Fruit fly (Drosophila melanogaster) whole organism, wandering third instar larva: ENCODE data around the gene CG4004.

Experiments used
- CrebA ChIP-seq: fragments of 200-800 bp; sonication (Bioruptor generic); optimal IDR thresholded peaks from 2 replicates; lab custom pipeline; 2016; ENCODE audit warnings: missing biosample characterization, mild to moderate bottlenecking, missing genetic modification characterization, borderline replicate concordance
- Dfd ChIP-seq: fragments of >200 bp; optimal IDR thresholded peaks from 2 replicates; lab custom pipeline; 2017; ENCODE audit warnings: missing biosample characterization, missing genetic modification characterization
- Dif ChIP-seq: fragments of 200-275, 200-300 bp; sonication (Bioruptor generic); optimal IDR thresholded peaks from 2 replicates; lab custom pipeline; 2018; ENCODE audit warnings: missing biosample characterization, missing genetic modification characterization; ENCODE audit not compliant: partially characterized antibody
- OdsH ChIP-seq: fragments of 200-800 bp; sonication (Bioruptor generic); optimal IDR thresholded peaks from 2 replicates; lab custom pipeline; 2016; ENCODE audit warnings: missing biosample characterization, mild to moderate bottlenecking, missing genetic modification characterization
- br ChIP-seq: fragments of 200-800 bp; sonication (Bioruptor generic); optimal IDR thresholded peaks from 2 replicates; lab custom pipeline; 2016; ENCODE audit warnings: missing biosample characterization, missing genetic modification characterization
- brk ChIP-seq: fragments of 200-800 bp; sonication (Bioruptor generic); optimal IDR thresholded peaks from 2 replicates; lab custom pipeline; 2016; ENCODE audit warnings: missing biosample characterization, mild to moderate bottlenecking, missing genetic modification characterization
- h ChIP-seq: fragments of 200-800 bp; sonication (Bioruptor generic); optimal IDR thresholded peaks from 3 replicates; lab custom pipeline; 2016; ENCODE audit warnings: missing biosample characterization, mild to moderate bottlenecking, missing genetic modification characterization
- pan ChIP-seq: fragments of >200 bp; optimal IDR thresholded peaks from 2 replicates; lab custom pipeline; 2017
- psq ChIP-seq: fragments of 200-800 bp; sonication (Bioruptor generic); optimal IDR thresholded peaks from 3 replicates; lab custom pipeline; 2017; ENCODE audit warnings: missing biosample characterization, mild to moderate bottlenecking, missing genetic modification characterization, moderate library complexity
- rgr ChIP-seq: fragments of 200-800 bp; sonication (Bioruptor generic); optimal IDR thresholded peaks from 3 replicates; lab custom pipeline; 2016; ENCODE audit warnings: missing biosample characterization, mild to moderate bottlenecking, missing genetic modification characterization

The CG4004 gene

DNA sequence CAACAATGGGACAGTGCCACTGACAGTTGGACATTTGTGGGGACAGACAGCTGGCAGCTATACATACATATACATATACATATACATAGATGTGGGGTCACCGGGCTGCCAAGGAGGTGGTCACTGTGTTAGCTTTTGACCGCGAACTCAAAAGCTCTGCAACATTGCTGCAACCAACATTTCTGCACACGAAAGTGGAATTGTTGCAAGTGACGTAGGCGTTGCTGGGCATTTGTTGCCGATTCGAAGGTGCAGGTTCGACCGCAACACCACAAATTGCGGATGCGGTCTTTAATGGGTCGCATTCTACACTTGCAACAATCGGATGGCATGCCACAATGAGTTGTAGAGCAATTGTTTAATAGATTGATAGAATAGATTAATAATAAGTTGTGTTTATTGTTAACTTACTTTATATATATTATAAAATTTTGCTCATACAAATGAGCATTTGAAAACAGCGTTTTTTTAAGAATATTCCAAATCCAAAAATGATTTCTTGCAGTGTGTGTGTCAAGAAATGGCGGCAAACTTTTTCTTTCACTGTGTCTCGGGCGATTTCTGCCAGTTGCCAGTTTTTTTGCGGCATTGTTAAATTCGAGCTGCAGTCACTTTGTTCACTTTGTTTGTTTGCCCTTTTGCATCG, 33.9 kb downstream of the CG4004 start:
- TF ChIP-seq Dfd (GFP tag; lab: Kevin White, UChicago) (no peak), OdsH (no peak), br (GFP tag; lab: Kevin White, UChicago) (no peak), Dif (no peak), h (GFP tag; lab: Kevin White, UChicago) (peak; percentile 3), CrebA (GFP tag; lab: Kevin White, UChicago) (no peak), pan (lab: Kevin White, UChicago) (no peak)

DNA sequence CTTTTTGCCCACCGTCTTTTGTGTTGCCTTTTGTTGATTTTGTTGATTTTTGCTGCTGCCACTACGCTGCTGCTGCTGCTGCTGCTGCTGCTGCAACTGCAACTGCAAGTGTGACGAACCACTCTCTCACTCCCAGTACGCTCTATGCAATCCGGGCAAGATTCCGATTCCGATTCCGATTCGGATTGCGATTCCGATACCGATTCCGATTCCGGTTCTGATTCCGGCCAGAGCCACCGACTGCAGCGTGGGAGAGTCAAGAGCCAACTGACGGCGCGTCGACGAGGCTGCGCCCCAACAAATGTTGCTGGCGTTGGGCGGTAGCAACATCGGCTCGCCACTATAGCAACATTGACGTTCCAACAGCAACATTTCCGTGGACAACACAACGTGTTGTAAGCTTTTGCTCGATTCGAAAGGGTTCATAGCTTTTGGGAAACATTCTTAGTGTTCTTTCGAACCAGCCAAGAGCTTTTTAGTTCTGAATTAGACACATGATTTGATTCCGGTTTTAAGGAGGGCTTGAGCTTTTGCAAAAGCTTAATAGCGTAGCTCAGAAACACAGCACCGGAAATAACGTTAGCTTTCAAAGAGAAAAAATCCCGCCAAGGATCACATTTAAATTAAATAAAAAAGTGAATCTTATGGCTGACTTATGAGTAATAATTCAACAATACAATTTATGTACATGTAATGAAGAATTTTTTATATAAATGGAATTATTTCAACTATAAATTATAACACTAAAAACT, 40.9 kb downstream of the CG4004 start, which contains the start of gene CG32647:
CG32647 (minus strand) TSS at position 269 of the 752 bp plus-strand sequence.
- peak; percentile 46 for TF ChIP-seq Dfd (GFP tag; lab: Kevin White, UChicago)
- peak; percentile 8 for TF ChIP-seq brk (GFP tag; lab: Kevin White, UChicago)
- TF ChIP-seq psq (GFP tag; lab: Kevin White, UChicago): no peak
- no peak for TF ChIP-seq rgr
- TF ChIP-seq, all 38 proteins: peak for 2
